Worm (Caenorhabditis elegans) whole organism, L2 larva: ENCODE data around the gene snt-1.
A peak's percentile ranks its signal among the peaks of the same experiment; 100 is the strongest.

ENCODE experiments used
- C34F6.9 ChIP-seq: fragments of 150-350 bp; optimal IDR thresholded peaks from 2 replicates; lab custom pipeline; 2014; ENCODE audit warnings: missing biosample characterization, missing genetic modification characterization
- F13H6.1 ChIP-seq: sonication (generic microtip); optimal IDR thresholded peaks from 2 replicates; lab custom pipeline; 2016; ENCODE audit warnings: missing genetic modification characterization, missing compliant biosample characterization
- R02D3.7 ChIP-seq: fragments of 150-350 bp; optimal IDR thresholded peaks from 2 replicates; lab custom pipeline; 2014; ENCODE audit warnings: missing biosample characterization, missing genetic modification characterization
- Y55F3AM.14 ChIP-seq: fragments of 200-800 bp; sonication (Bioruptor generic); optimal IDR thresholded peaks from 2 replicates; lab custom pipeline; 2018; ENCODE audit warnings: mild to moderate bottlenecking, missing genetic modification characterization, missing compliant biosample characterization
- ZK546.5 ChIP-seq: sonication (generic microtip); optimal IDR thresholded peaks from 2 replicates; lab custom pipeline; 2017; ENCODE audit warnings: missing biosample characterization, missing genetic modification characterization
- alr-1 ChIP-seq: fragments of 150-350 bp; optimal IDR thresholded peaks from 2 replicates; lab custom pipeline; 2014; ENCODE audit warnings: missing biosample characterization, missing genetic modification characterization
- aly-2 ChIP-seq: fragments of 150-350 bp; optimal IDR thresholded peaks from 2 replicates; lab custom pipeline; 2014; ENCODE audit warnings: missing biosample characterization, missing genetic modification characterization
- ama-1 ChIP-seq: fragments of 150-350 bp; optimal IDR thresholded peaks from 2 replicates; lab custom pipeline; 2018; ENCODE audit warnings: inconsistent platforms
- blmp-1 ChIP-seq: sonication (generic microtip); optimal IDR thresholded peaks from 2 replicates; lab custom pipeline; 2017; ENCODE audit warnings: missing genetic modification characterization, mild to moderate bottlenecking, missing compliant biosample characterization, antibody characterized with exemption, moderate library complexity; ENCODE audit not compliant: insufficient read depth
- ceh-16 ChIP-seq: fragments of 150-350 bp; optimal IDR thresholded peaks from 2 replicates; lab custom pipeline; 2014; ENCODE audit warnings: missing biosample characterization, missing genetic modification characterization
- ceh-82 ChIP-seq: fragments of 150-350 bp; optimal IDR thresholded peaks from 2 replicates; lab custom pipeline; 2014; ENCODE audit warnings: missing biosample characterization, missing genetic modification characterization
- crh-2 ChIP-seq: sonication (generic microtip); optimal IDR thresholded peaks from 2 replicates; lab custom pipeline; 2017; ENCODE audit warnings: missing biosample characterization, missing genetic modification characterization
- dmd-4 ChIP-seq: sonication (generic microtip); optimal IDR thresholded peaks from 2 replicates; lab custom pipeline; 2017; ENCODE audit warnings: missing biosample characterization, missing genetic modification characterization
- egl-27 ChIP-seq: sonication (generic microtip); optimal IDR thresholded peaks from 3 replicates; lab custom pipeline; 2017; ENCODE audit warnings: missing biosample characterization, missing genetic modification reagents, missing genetic modification characterization
- elt-1 ChIP-seq: fragments of 150-350 bp; optimal IDR thresholded peaks from 2 replicates; lab custom pipeline; 2014; ENCODE audit warnings: missing biosample characterization, missing genetic modification characterization
- elt-3 ChIP-seq: sonication (generic microtip); optimal IDR thresholded peaks from 2 replicates; lab custom pipeline; 2017; ENCODE audit warnings: missing biosample characterization, missing genetic modification characterization
- fos-1 ChIP-seq: fragments of 150-350 bp; optimal IDR thresholded peaks from 2 replicates; lab custom pipeline; 2014; ENCODE audit warnings: missing biosample characterization, missing genetic modification characterization
- gmeb-1 ChIP-seq: fragments of 150-350 bp; optimal IDR thresholded peaks from 2 replicates; lab custom pipeline; 2014; ENCODE audit warnings: missing biosample characterization, missing genetic modification characterization
- lin-11 ChIP-seq: fragments of 150-350 bp; sonication (generic microtip); optimal IDR thresholded peaks from 2 replicates; lab custom pipeline; 2014; ENCODE audit warnings: missing biosample characterization, missing genetic modification characterization, inconsistent platforms, mixed read lengths
- lin-39 ChIP-seq: fragments of 150-350 bp; optimal IDR thresholded peaks from 2 replicates; lab custom pipeline; 2014; ENCODE audit warnings: missing biosample characterization, missing genetic modification reagents, missing genetic modification characterization
- lsy-2 ChIP-seq, 2 experiments: fragments of 150-350 bp in 1 of 2; sonication (generic microtip) in 1 of 2; optimal IDR thresholded peaks; 2 replicates each; lab custom pipeline; 2014 to 2017; ENCODE audit warnings: missing biosample characterization in 2 of 2, missing genetic modification characterization in 2 of 2
- mab-5 ChIP-seq: fragments of 150-350 bp; optimal IDR thresholded peaks from 2 replicates; lab custom pipeline; 2014; ENCODE audit warnings: missing biosample characterization, missing genetic modification characterization
- mbf-1 ChIP-seq: sonication (generic microtip); optimal IDR thresholded peaks from 2 replicates; lab custom pipeline; 2017; ENCODE audit warnings: missing biosample characterization, missing genetic modification characterization
- nhr-10 ChIP-seq: sonication (generic microtip); optimal IDR thresholded peaks from 2 replicates; lab custom pipeline; 2017; ENCODE audit warnings: missing biosample characterization, missing genetic modification characterization
- nhr-11 ChIP-seq: fragments of 150-350 bp; optimal IDR thresholded peaks from 2 replicates; lab custom pipeline; 2014; ENCODE audit warnings: missing biosample characterization, missing genetic modification characterization
- nhr-12 ChIP-seq: fragments of 150-350 bp; optimal IDR thresholded peaks from 2 replicates; lab custom pipeline; 2014; ENCODE audit warnings: missing biosample characterization, missing genetic modification characterization
- nhr-129 ChIP-seq: fragments of 150-350 bp; optimal IDR thresholded peaks from 2 replicates; lab custom pipeline; 2014; ENCODE audit warnings: missing biosample characterization, missing genetic modification characterization
- nhr-23 ChIP-seq: fragments of 150-350 bp; optimal IDR thresholded peaks from 2 replicates; lab custom pipeline; 2014; ENCODE audit warnings: missing biosample characterization, missing genetic modification reagents, missing genetic modification characterization
- nhr-237 ChIP-seq: fragments of 150-350 bp; optimal IDR thresholded peaks from 2 replicates; lab custom pipeline; 2014; ENCODE audit warnings: missing biosample characterization, missing genetic modification characterization
- nhr-25 ChIP-seq: fragments of 150-350 bp; sonication (generic microtip); optimal IDR thresholded peaks from 3 replicates; lab custom pipeline; 2014; ENCODE audit warnings: missing biosample characterization, missing genetic modification characterization
- nhr-6 ChIP-seq: fragments of 150-350 bp; optimal IDR thresholded peaks from 2 replicates; lab custom pipeline; 2014; ENCODE audit warnings: missing biosample characterization, missing genetic modification characterization
- peb-1 ChIP-seq: fragments of 150-350 bp; optimal IDR thresholded peaks from 2 replicates; lab custom pipeline; 2014; ENCODE audit warnings: missing biosample characterization, missing genetic modification characterization
- sem-4 ChIP-seq: fragments of 150-350 bp; optimal IDR thresholded peaks from 2 replicates; lab custom pipeline; 2014; ENCODE audit warnings: missing biosample characterization, missing genetic modification reagents, missing genetic modification characterization
- skn-1 ChIP-seq: sonication (generic microtip); optimal IDR thresholded peaks from 2 replicates; lab custom pipeline; 2017; ENCODE audit warnings: missing biosample characterization, missing genetic modification characterization
- sma-9 ChIP-seq, 2 experiments: fragments of 150-350 bp in 1 of 2; sonication (generic microtip) in 1 of 2; optimal IDR thresholded peaks; 2 replicates each; lab custom pipeline; 2014 to 2016; ENCODE audit warnings: missing genetic modification characterization in 2 of 2, mild to moderate bottlenecking in 1 of 2, missing biosample characterization in 1 of 2, missing compliant biosample characterization in 1 of 2, missing genetic modification reagents in 1 of 2, moderate library complexity in 1 of 2
- snpc-4 ChIP-seq: fragments of 150-350 bp; optimal IDR thresholded peaks from 2 replicates; lab custom pipeline; 2014; ENCODE audit warnings: missing biosample characterization, missing genetic modification characterization
- unc-39 ChIP-seq: fragments of 150-350 bp; optimal IDR thresholded peaks from 2 replicates; lab custom pipeline; 2014; ENCODE audit warnings: missing biosample characterization, missing genetic modification characterization
- unc-62 ChIP-seq: fragments of 150-350 bp; optimal IDR thresholded peaks from 2 replicates; lab custom pipeline; 2014; ENCODE audit warnings: missing biosample characterization, missing genetic modification reagents, missing genetic modification characterization
- zag-1 ChIP-seq: fragments of 150-350 bp; optimal IDR thresholded peaks from 2 replicates; lab custom pipeline; 2014; ENCODE audit warnings: missing biosample characterization, missing genetic modification characterization
- ztf-1 ChIP-seq: fragments of 200-800 bp; sonication (Bioruptor generic); conservative IDR thresholded peaks from 2 replicates; pipeline ENCODE4 v1.3.6; 2022; ENCODE audit warnings: missing genetic modification characterization, missing compliant biosample characterization
- ztf-4 ChIP-seq: fragments of 150-350 bp; optimal IDR thresholded peaks from 2 replicates; lab custom pipeline; 2014; ENCODE audit warnings: missing biosample characterization, missing genetic modification characterization

Gene snt-1

ce11 chrII:6835500-6835899, 24.7 kb downstream of the snt-1 start (continued):
- TF ChIP-seq aly-2 (tag; lab: Kevin White, UChicago), result no peak
- TF ChIP-seq nhr-237 (tag; lab: Kevin White, UChicago), result no peak
- TF ChIP-seq elt-1 (tag; lab: Kevin White, UChicago), result no peak
- TF ChIP-seq alr-1 (tag; lab: Kevin White, UChicago), result no peak
- no peak for TF ChIP-seq skn-1
- no peak for TF ChIP-seq ama-1 (lab: Kevin White, UChicago)
- TF ChIP-seq ZK546.5 (tag; lab: Kevin White, UChicago), result no peak

- peak; percentile 18 for TF ChIP-seq nhr-129 (tag; lab: Kevin White, UChicago)
- TF ChIP-seq ceh-16 (tag; lab: Kevin White, UChicago), result no peak
- TF ChIP-seq mab-5, result peak; percentile 32
- no peak for TF ChIP-seq ceh-82
- TF ChIP-seq ztf-4, result peak; percentile 14
- peak; percentile 4 for TF ChIP-seq crh-2 (tag; lab: Kevin White, UChicago)
- peak in 1 of 2 experiments; percentile 0 for TF ChIP-seq lsy-2 (tag; optimal IDR thresholded peaks at IDR 0.05; lab: Kevin White, UChicago)
- peak; percentile 49 for TF ChIP-seq F13H6.1 (tag; lab: Kevin White, UChicago)
- TF ChIP-seq blmp-1, result peak; percentile 2
- peak; percentile 40 for TF ChIP-seq lin-11 (tag; lab: Kevin White, UChicago)
- TF ChIP-seq R02D3.7 (tag; lab: Kevin White, UChicago), result no peak
- peak; percentile 34 for TF ChIP-seq sem-4
- peak; percentile 90 for TF ChIP-seq egl-27
- TF ChIP-seq nhr-25 (tag; lab: Kevin White, UChicago), result peak; percentile 4
- no peak for TF ChIP-seq snpc-4 (tag; lab: Kevin White, UChicago)
Measured at ce11 chrII:6835972-6836595, 25.3 kb downstream of the snt-1 start.

ce11 chrII:6836762-6837566, 26.2 kb downstream of the snt-1 start:
- TF ChIP-seq skn-1 (peak; percentile 3), lin-11 (tag; lab: Kevin White, UChicago) (no peak), lin-39 (no peak), fos-1 (peak; percentile 83), ceh-16 (tag; lab: Kevin White, UChicago) (no peak), sma-9 (GFP tag; optimal IDR thresholded peaks at IDR 0.05; lab: Kevin White, UChicago) (peak; percentile 9), sma-9 (tag; optimal IDR thresholded peaks at IDR 0.05; lab: Kevin White, UChicago) (no peak), egl-27 (peak; percentile 29), unc-62 (no peak), mbf-1 (tag; lab: Kevin White, UChicago) (no peak), nhr-11 (tag; lab: Kevin White, UChicago) (no peak), nhr-25 (tag; lab: Kevin White, UChicago) (peak; percentile 39), ceh-82 (no peak), nhr-129 (tag; lab: Kevin White, UChicago) (peak; percentile 21), ZK546.5 (tag; lab: Kevin White, UChicago) (no peak), gmeb-1 (no peak), elt-1 (tag; lab: Kevin White, UChicago) (no peak), F13H6.1 (tag; lab: Kevin White, UChicago) (peak; percentile 82), Y55F3AM.14 (no peak), blmp-1 (peak; percentile 18), nhr-23 (tag; lab: Kevin White, UChicago) (no peak), aly-2 (tag; lab: Kevin White, UChicago) (no peak), peb-1 (no peak)

- TF ChIP-seq ceh-16 (tag; lab: Kevin White, UChicago) (peak; percentile 11), nhr-12 (tag; lab: Kevin White, UChicago) (no peak), zag-1 (no peak), ztf-1 (GFP tag; lab: Robert Waterston, UW) (no peak), aly-2 (tag; lab: Kevin White, UChicago) (no peak), sem-4 (peak; percentile 86), sma-9 (GFP tag; optimal IDR thresholded peaks at IDR 0.05; lab: Kevin White, UChicago) (peak; percentile 42), sma-9 (tag; optimal IDR thresholded peaks at IDR 0.05; lab: Kevin White, UChicago) (no peak), egl-27 (peak; percentile 94), C34F6.9 (tag; lab: Kevin White, UChicago) (peak; percentile 35), nhr-10 (tag; lab: Kevin White, UChicago) (no peak), skn-1 (no peak), F13H6.1 (tag; lab: Kevin White, UChicago) (peak; percentile 31), nhr-6 (tag; lab: Kevin White, UChicago) (peak; percentile 4), nhr-23 (tag; lab: Kevin White, UChicago) (no peak), gmeb-1 (no peak), crh-2 (tag; lab: Kevin White, UChicago) (peak; percentile 30), peb-1 (no peak), nhr-237 (tag; lab: Kevin White, UChicago) (no peak), R02D3.7 (tag; lab: Kevin White, UChicago) (no peak), dmd-4 (no peak), elt-3 (tag; lab: Kevin White, UChicago) (no peak), lsy-2 (tag; optimal IDR thresholded peaks at IDR 0.05; lab: Kevin White, UChicago) (peak in 1 of 2 experiments; percentile 46), ZK546.5 (tag; lab: Kevin White, UChicago) (no peak), ceh-82 (no peak), mbf-1 (tag; lab: Kevin White, UChicago) (no peak), lin-39 (peak; percentile 88), unc-39 (tag; lab: Kevin White, UChicago) (no peak), lin-11 (tag; lab: Kevin White, UChicago) (no peak)
Measured at ce11 chrII:6838270-6838878, 27.6 kb downstream of the snt-1 start.
